Worm (Caenorhabditis elegans) whole organism, late embryonic: Measurements from ENCODE around the gene ugt-49.

Experiments
- C38D4.7 ChIP-seq: fragments of 200-800 bp; sonication (Bioruptor generic); optimal IDR thresholded peaks from 2 replicates; lab custom pipeline; 2018; ENCODE audit warnings: mild to moderate bottlenecking, missing genetic modification characterization, moderate library complexity, missing compliant biosample characterization
- F13H6.1 ChIP-seq: sonication (generic microtip); optimal IDR thresholded peaks from 2 replicates; lab custom pipeline; 2016; ENCODE audit warnings: missing genetic modification characterization, missing compliant biosample characterization
- Y22D7AL.16 ChIP-seq: sonication (generic microtip); optimal IDR thresholded peaks from 2 replicates; lab custom pipeline; 2016; ENCODE audit warnings: missing genetic modification characterization, missing compliant biosample characterization
- ama-1 ChIP-seq: fragments of 150-350 bp; optimal IDR thresholded peaks from 2 replicates; lab custom pipeline; 2014
- ceh-14 ChIP-seq: sonication (generic microtip); optimal IDR thresholded peaks from 2 replicates; lab custom pipeline; 2016; ENCODE audit warnings: missing genotype, missing genetic modification characterization, missing compliant biosample characterization
- ceh-18 ChIP-seq: sonication (generic microtip); optimal IDR thresholded peaks from 2 replicates; lab custom pipeline; 2016; ENCODE audit warnings: missing genetic modification characterization, missing compliant biosample characterization
- ceh-19 ChIP-seq: fragments of 200-800 bp; sonication (Bioruptor generic); optimal IDR thresholded peaks from 2 replicates; lab custom pipeline; 2018; ENCODE audit warnings: mild to moderate bottlenecking, missing genetic modification characterization, missing compliant biosample characterization
- ceh-2 ChIP-seq: sonication (generic microtip); optimal IDR thresholded peaks from 2 replicates; lab custom pipeline; 2016; ENCODE audit warnings: missing genotype, missing genetic modification characterization, missing compliant biosample characterization
- ceh-31 ChIP-seq: sonication (generic microtip); optimal IDR thresholded peaks from 2 replicates; lab custom pipeline; 2016; ENCODE audit warnings: missing genetic modification characterization, missing compliant biosample characterization
- ceh-34 ChIP-seq: sonication (generic microtip); optimal IDR thresholded peaks from 2 replicates; lab custom pipeline; 2016; ENCODE audit warnings: mild to moderate bottlenecking, missing genetic modification characterization, missing compliant biosample characterization
- ceh-45 ChIP-seq: fragments of 200-800 bp; sonication (Bioruptor generic); IDR thresholded peaks from 2 replicates; pipeline ENCODE4 v1.3.6; 2022; ENCODE audit warnings: missing genetic modification reagents, missing genetic modification characterization, missing compliant biosample characterization
- ceh-48 ChIP-seq: sonication (generic microtip); optimal IDR thresholded peaks from 2 replicates; lab custom pipeline; 2016; ENCODE audit warnings: missing genetic modification characterization, inconsistent platforms, missing compliant biosample characterization
- dmd-4 ChIP-seq: sonication (generic microtip); optimal IDR thresholded peaks from 2 replicates; lab custom pipeline; 2016; ENCODE audit warnings: borderline replicate concordance, missing genetic modification characterization, missing compliant biosample characterization
- elt-2 ChIP-seq: sonication (generic microtip); optimal IDR thresholded peaks from 2 replicates; lab custom pipeline; 2016; ENCODE audit warnings: missing genetic modification reagents, missing genetic modification characterization, missing compliant biosample characterization
- elt-4 ChIP-seq: sonication (generic microtip); optimal IDR thresholded peaks from 2 replicates; lab custom pipeline; 2016; ENCODE audit warnings: missing genetic modification characterization, missing compliant biosample characterization
- ets-4 ChIP-seq: sonication (generic microtip); optimal IDR thresholded peaks from 2 replicates; lab custom pipeline; 2016; ENCODE audit warnings: missing genetic modification characterization, missing compliant biosample characterization
- fkh-6 ChIP-seq: sonication (generic microtip); optimal IDR thresholded peaks from 2 replicates; lab custom pipeline; 2016; ENCODE audit warnings: missing genetic modification characterization, missing compliant biosample characterization
- gmeb-2 ChIP-seq: sonication (generic microtip); optimal IDR thresholded peaks from 2 replicates; lab custom pipeline; 2016; ENCODE audit warnings: missing genetic modification characterization, inconsistent platforms, missing compliant biosample characterization
- hlh-13 ChIP-seq: fragments of 200-800 bp; sonication (Bioruptor generic); optimal IDR thresholded peaks from 2 replicates; lab custom pipeline; 2018; ENCODE audit warnings: mild to moderate bottlenecking, missing genetic modification characterization, missing compliant biosample characterization
- hlh-30 ChIP-seq: sonication (generic microtip); optimal IDR thresholded peaks from 2 replicates; lab custom pipeline; 2017; ENCODE audit warnings: antibody characterized with exemption, missing genetic modification characterization, missing compliant biosample characterization; ENCODE audit not compliant: insufficient read depth
- lin-11 ChIP-seq: fragments of 200-800 bp; sonication (Bioruptor generic); optimal IDR thresholded peaks from 2 replicates; lab custom pipeline; 2018; ENCODE audit warnings: mild to moderate bottlenecking, missing genetic modification characterization, missing compliant biosample characterization
- nhr-11 ChIP-seq: fragments of 150-350 bp; optimal IDR thresholded peaks from 2 replicates; lab custom pipeline; 2014; ENCODE audit warnings: missing biosample characterization, missing genetic modification characterization
- npax-4 ChIP-seq: sonication (generic microtip); optimal IDR thresholded peaks from 2 replicates; lab custom pipeline; 2016; ENCODE audit warnings: missing genetic modification characterization, missing compliant biosample characterization
- odd-2 ChIP-seq: sonication (generic microtip); optimal IDR thresholded peaks from 2 replicates; lab custom pipeline; 2017; ENCODE audit warnings: antibody characterized with exemption, mild to moderate bottlenecking, missing genetic modification characterization, missing compliant biosample characterization
- pat-9 ChIP-seq: fragments of 200-800 bp; sonication (Bioruptor generic); optimal IDR thresholded peaks from 2 replicates; lab custom pipeline; 2018; ENCODE audit warnings: mild to moderate bottlenecking, missing genetic modification characterization, moderate library complexity, missing compliant biosample characterization
- pha-2 ChIP-seq: sonication (generic microtip); optimal IDR thresholded peaks from 2 replicates; lab custom pipeline; 2017; ENCODE audit warnings: mild to moderate bottlenecking, missing genetic modification characterization, missing compliant biosample characterization
- pqm-1 ChIP-seq: sonication (generic microtip); optimal IDR thresholded peaks from 2 replicates; lab custom pipeline; 2016; ENCODE audit warnings: missing genetic modification characterization, missing compliant biosample characterization
- pros-1 ChIP-seq: fragments of 150-350 bp; optimal IDR thresholded peaks from 2 replicates; lab custom pipeline; 2014; ENCODE audit warnings: missing biosample characterization, missing genetic modification reagents, missing genetic modification characterization
- rnt-1 ChIP-seq: sonication (generic microtip); optimal IDR thresholded peaks from 2 replicates; lab custom pipeline; 2016; ENCODE audit warnings: missing genetic modification characterization, missing compliant biosample characterization
- sdc-2 ChIP-seq: sonication (generic microtip); optimal IDR thresholded peaks from 2 replicates; lab custom pipeline; 2016; ENCODE audit warnings: missing genotype, missing genetic modification characterization, missing compliant biosample characterization
- syd-9 ChIP-seq: sonication (generic microtip); optimal IDR thresholded peaks from 2 replicates; lab custom pipeline; 2016; ENCODE audit warnings: mild to moderate bottlenecking, missing genetic modification characterization, moderate library complexity, missing compliant biosample characterization
- tbx-2 ChIP-seq: sonication (generic microtip); optimal IDR thresholded peaks from 2 replicates; lab custom pipeline; 2016; ENCODE audit warnings: missing genetic modification characterization, missing compliant biosample characterization
- unc-3 ChIP-seq, 2 experiments: fragments of 200-800 bp in 1 of 2; sonication (Bioruptor generic) in 1 of 2; sonication (generic microtip) in 1 of 2; conservative IDR thresholded peaks in 1 of 2; optimal IDR thresholded peaks in 1 of 2; 2 replicates each; pipeline versions ENCODE4 v1.3.6 to Lab custom; 2016 to 2022; ENCODE audit warnings: missing compliant biosample characterization in 2 of 2, missing genetic modification characterization in 2 of 2, missing genetic modification reagents in 1 of 2
- unc-42 ChIP-seq: sonication (generic microtip); optimal IDR thresholded peaks from 2 replicates; lab custom pipeline; 2016; ENCODE audit warnings: missing genotype, missing genetic modification characterization, missing compliant biosample characterization
- zip-5 ChIP-seq: sonication (generic microtip); optimal IDR thresholded peaks from 2 replicates; lab custom pipeline; 2016; ENCODE audit warnings: missing genetic modification characterization, missing compliant biosample characterization
- ztf-16 ChIP-seq: sonication (generic microtip); optimal IDR thresholded peaks from 2 replicates; lab custom pipeline; 2017; ENCODE audit warnings: missing genetic modification characterization, missing compliant biosample characterization

ugt-49 gene

DNA sequence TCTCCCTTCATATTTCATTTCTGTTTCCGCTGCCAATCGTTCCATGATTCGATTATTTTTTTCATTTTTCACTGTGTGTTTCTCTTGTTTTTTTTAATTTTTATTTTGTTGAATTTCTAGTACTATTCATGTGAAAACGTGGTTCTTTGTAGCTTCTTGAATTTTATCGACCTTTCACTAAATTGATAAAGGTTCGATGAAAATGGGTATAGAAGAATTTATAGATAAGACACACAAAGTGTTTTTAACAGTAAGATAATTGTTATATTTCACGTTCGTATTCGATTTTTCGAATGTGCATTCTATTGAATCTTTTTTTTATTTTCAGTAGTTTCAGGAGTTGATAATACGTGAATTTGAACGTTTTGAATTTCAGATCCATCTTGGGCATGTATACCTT lies at the start of gene ugt-49:
Gene ugt-49 (plus strand): TSS at position 371 of the 400 bp plus-strand sequence.
- TF ChIP-seq pqm-1 = no peak
- no peak for TF ChIP-seq ceh-18 (tag; lab: Kevin White, UChicago)

DNA sequence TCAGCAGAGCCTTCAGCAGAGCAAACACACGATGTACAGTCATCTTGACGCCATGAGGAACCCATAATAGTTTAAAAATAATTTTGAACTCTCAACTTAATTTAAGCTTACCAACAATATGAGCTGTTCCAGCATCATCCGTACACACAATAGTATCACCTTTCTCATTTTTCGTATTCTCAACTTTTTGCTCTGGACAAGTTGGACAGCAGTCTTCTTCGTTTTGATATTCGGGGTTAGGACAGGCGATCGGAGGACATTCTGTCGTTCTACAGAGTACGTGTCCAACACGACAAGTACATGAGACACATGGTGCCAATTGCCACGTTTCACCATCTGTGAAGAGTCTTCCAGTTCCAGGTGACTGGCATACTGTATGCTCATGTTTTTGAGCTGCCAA lies 48.6 kb upstream of the ugt-49 start:
- TF ChIP-seq ceh-34 (no peak), pros-1 (no peak), pha-2 (tag; lab: Kevin White, UChicago) (no peak), zip-5 (tag; lab: Kevin White, UChicago) (no peak), elt-2 (no peak), unc-42 (tag; lab: Kevin White, UChicago) (no peak), ceh-45 (no peak), ceh-19 (GFP tag; lab: Kevin White, UChicago) (no peak), hlh-30 (tag; lab: Kevin White, UChicago) (no peak), npax-4 (tag; lab: Kevin White, UChicago) (no peak)

- TF ChIP-seq ets-4 (no peak), lin-11 (tag; lab: Kevin White, UChicago) (no peak), nhr-11 (tag; lab: Kevin White, UChicago) (no peak), tbx-2 (no peak), Y22D7AL.16 (tag; lab: Kevin White, UChicago) (no peak), rnt-1 (tag; lab: Kevin White, UChicago) (no peak), syd-9 (no peak), elt-4 (no peak), ceh-45 (no peak), hlh-30 (tag; lab: Kevin White, UChicago) (no peak), ceh-31 (tag; lab: Kevin White, UChicago) (no peak), ceh-48 (tag; lab: Kevin White, UChicago) (no peak), gmeb-2 (no peak), dmd-4 (tag; lab: Kevin White, UChicago) (no peak)
Observed at ce11 chrV:10328080-10328479, 44.0 kb upstream of the ugt-49 start.

- TF ChIP-seq npax-4 (tag; lab: Kevin White, UChicago) = no peak
- no peak for TF ChIP-seq unc-3 (GFP tag; conservative IDR thresholded peaks at IDR 0.05; lab: Robert Waterston, UW)
- TF ChIP-seq unc-3 (tag; optimal IDR thresholded peaks at IDR 0.05; lab: Kevin White, UChicago) = no peak
- TF ChIP-seq fkh-6 (tag; lab: Kevin White, UChicago) = no peak
- TF ChIP-seq ceh-14 (tag; lab: Kevin White, UChicago) = no peak
- no peak for TF ChIP-seq pha-2 (tag; lab: Kevin White, UChicago)
- no peak for TF ChIP-seq sdc-2 (tag; lab: Kevin White, UChicago)
- TF ChIP-seq F13H6.1 (tag; lab: Kevin White, UChicago) = no peak
- TF ChIP-seq tbx-2 = no peak
- TF ChIP-seq ama-1 = no peak
- TF ChIP-seq pat-9 (tag; lab: Kevin White, UChicago) = no peak
- TF ChIP-seq C38D4.7 (GFP tag; lab: Kevin White, UChicago) = no peak
- no peak for TF ChIP-seq odd-2 (tag; lab: Kevin White, UChicago)
- TF ChIP-seq ceh-34 = no peak
- TF ChIP-seq hlh-13 (GFP tag; lab: Kevin White, UChicago) = no peak
- TF ChIP-seq ceh-2 (tag; lab: Kevin White, UChicago) = no peak
- no peak for TF ChIP-seq ztf-16
- TF ChIP-seq hlh-30 (tag; lab: Kevin White, UChicago) = no peak
Observed at ce11 chrV:10332012-10332411, 40.1 kb upstream of the ugt-49 start, which contains the start of gene crm-1. crm-1 (minus strand) TSS chrV:10332112.

- TF ChIP-seq pros-1 = no peak
- no peak for TF ChIP-seq ztf-16
- no peak for TF ChIP-seq odd-2 (tag; lab: Kevin White, UChicago)
Observed at ce11 chrV:10333843-10334242, 38.3 kb upstream of the ugt-49 start.
